Fruit fly (Drosophila melanogaster) whole organism, prepupa: Measurements from ENCODE around the gene Ucp4C.

Source experiments
- Blimp-1 ChIP-seq: fragments of 200-800 bp; sonication (Bioruptor generic); optimal IDR thresholded peaks from 3 replicates; lab custom pipeline; 2017; ENCODE audit warnings: missing biosample characterization, missing genetic modification characterization, mild to moderate bottlenecking, moderate library complexity, missing genetic modification reagents
- CG10631 ChIP-seq: fragments of 200-800 bp; sonication (Bioruptor generic); optimal IDR thresholded peaks from 2 replicates; lab custom pipeline; 2016; ENCODE audit warnings: missing biosample characterization, missing genetic modification characterization
- CG11294 ChIP-seq: fragments of 200-800 bp; sonication (Bioruptor generic); IDR thresholded peaks from 2 replicates; pipeline ENCODE4 v1.3.6; 2022; ENCODE audit warnings: missing biosample characterization, missing genetic modification characterization
- CG11902 ChIP-seq: fragments of 200-800 bp; sonication (Bioruptor generic); optimal IDR thresholded peaks from 3 replicates; lab custom pipeline; 2016; ENCODE audit warnings: missing biosample characterization, missing genetic modification characterization
- CG15336 ChIP-seq: fragments of 200-800 bp; sonication (Bioruptor generic); IDR thresholded peaks from 2 replicates; pipeline ENCODE4 v1.3.6; 2022; ENCODE audit warnings: missing biosample characterization, missing genetic modification characterization
- CG1621 ChIP-seq: fragments of 200-800 bp; sonication (Bioruptor generic); optimal IDR thresholded peaks from 3 replicates; lab custom pipeline; 2018; ENCODE audit warnings: missing biosample characterization, mild to moderate bottlenecking, missing genetic modification characterization
- CG31627 ChIP-seq: fragments of 200-800 bp; sonication (Bioruptor generic); optimal IDR thresholded peaks from 3 replicates; lab custom pipeline; 2016; ENCODE audit warnings: missing biosample characterization, missing genetic modification characterization
- CG32006 ChIP-seq: fragments of 200-800 bp; sonication (Bioruptor generic); optimal IDR thresholded peaks from 3 replicates; lab custom pipeline; 2017; ENCODE audit warnings: missing biosample characterization, mild to moderate bottlenecking, missing genetic modification characterization
- CG34406 ChIP-seq: fragments of 200-800 bp; sonication (Bioruptor generic); optimal IDR thresholded peaks from 3 replicates; lab custom pipeline; 2016; ENCODE audit warnings: missing biosample characterization, missing genetic modification characterization
- CG4318 ChIP-seq: fragments of 200-800 bp; sonication (Bioruptor generic); optimal IDR thresholded peaks from 3 replicates; lab custom pipeline; 2017; ENCODE audit warnings: missing biosample characterization, mild to moderate bottlenecking, missing genetic modification characterization
- CG6792 ChIP-seq: fragments of 200-800 bp; sonication (Bioruptor generic); optimal IDR thresholded peaks from 3 replicates; lab custom pipeline; 2016; ENCODE audit warnings: missing biosample characterization, missing genetic modification characterization
- CG6808 ChIP-seq: fragments of 200-800 bp; sonication (Bioruptor generic); optimal IDR thresholded peaks from 3 replicates; lab custom pipeline; 2017; ENCODE audit warnings: missing biosample characterization, missing genetic modification characterization, mild to moderate bottlenecking, moderate library complexity, missing genetic modification reagents
- CG8119 ChIP-seq: fragments of 200-800 bp; sonication (Bioruptor generic); IDR thresholded peaks from 3 replicates; pipeline ENCODE4 v1.3.6; 2022; ENCODE audit warnings: missing biosample characterization, missing genetic modification characterization
- CG9139 ChIP-seq: fragments of 200-800 bp; sonication (Bioruptor generic); optimal IDR thresholded peaks from 3 replicates; lab custom pipeline; 2017; ENCODE audit warnings: missing biosample characterization, mild to moderate bottlenecking, missing genetic modification characterization
- Eip78C ChIP-seq: fragments of 200-800 bp; sonication (Bioruptor generic); peaks from one replicate; lab custom pipeline; 2016; ENCODE audit warnings: missing biosample characterization, missing genetic modification characterization
- Eip93F ChIP-seq: fragments of 200-800 bp; sonication (Bioruptor generic); optimal IDR thresholded peaks from 2 replicates; lab custom pipeline; 2016; ENCODE audit warnings: missing biosample characterization, mild to moderate bottlenecking, missing genetic modification characterization
- Ets21C ChIP-seq: fragments of 200-800 bp; sonication (Bioruptor generic); optimal IDR thresholded peaks from 3 replicates; lab custom pipeline; 2016; ENCODE audit warnings: missing biosample characterization, missing genetic modification characterization
- Hr39 ChIP-seq: fragments of 200-800 bp; sonication (Bioruptor generic); optimal IDR thresholded peaks from 2 replicates; lab custom pipeline; 2016; ENCODE audit warnings: missing biosample characterization, missing genetic modification characterization
- Hr4 ChIP-seq: fragments of 200-800 bp; sonication (Bioruptor generic); optimal IDR thresholded peaks from 3 replicates; lab custom pipeline; 2016; ENCODE audit warnings: missing biosample characterization, missing genetic modification characterization
- Lpt ChIP-seq: fragments of 200-800 bp; sonication (Bioruptor generic); optimal IDR thresholded peaks from 3 replicates; lab custom pipeline; 2016; ENCODE audit warnings: missing biosample characterization, missing genetic modification characterization
- OdsH ChIP-seq: fragments of 200-800 bp; sonication (Bioruptor generic); optimal IDR thresholded peaks from 3 replicates; lab custom pipeline; 2016; ENCODE audit warnings: missing biosample characterization, missing genetic modification characterization
- Smox ChIP-seq: fragments of 200-800 bp; sonication (Bioruptor generic); optimal IDR thresholded peaks from 3 replicates; lab custom pipeline; 2016; ENCODE audit warnings: missing biosample characterization, missing genetic modification characterization
- Sox15 ChIP-seq: fragments of 200-800 bp; sonication (Bioruptor generic); optimal IDR thresholded peaks from 3 replicates; lab custom pipeline; 2016; ENCODE audit warnings: missing biosample characterization, missing genetic modification characterization
- achi ChIP-seq: fragments of 200-800 bp; sonication (Bioruptor generic); optimal IDR thresholded peaks from 3 replicates; lab custom pipeline; 2016; ENCODE audit warnings: missing biosample characterization, missing genetic modification characterization
- acj6 ChIP-seq: fragments of 200-800 bp; sonication (Bioruptor generic); optimal IDR thresholded peaks from 3 replicates; lab custom pipeline; 2016; ENCODE audit warnings: missing biosample characterization, missing genetic modification characterization
- cyc ChIP-seq: fragments of 200-800 bp; sonication (Bioruptor generic); optimal IDR thresholded peaks from 3 replicates; lab custom pipeline; 2016; ENCODE audit warnings: missing biosample characterization, missing genetic modification characterization
- dac ChIP-seq: fragments of 200-800 bp; sonication (Bioruptor generic); optimal IDR thresholded peaks from 2 replicates; lab custom pipeline; 2017; ENCODE audit warnings: missing biosample characterization, mild to moderate bottlenecking, missing genetic modification characterization
- esn ChIP-seq: fragments of 200-800 bp; sonication (Bioruptor generic); optimal IDR thresholded peaks from 2 replicates; lab custom pipeline; 2016; ENCODE audit warnings: missing biosample characterization, mild to moderate bottlenecking, missing genetic modification characterization, moderate library complexity
- fd85E ChIP-seq: fragments of 200-800 bp; sonication (Bioruptor generic); optimal IDR thresholded peaks from 3 replicates; lab custom pipeline; 2016; ENCODE audit warnings: missing biosample characterization, missing genetic modification characterization
- lz ChIP-seq: fragments of 200-800 bp; sonication (Bioruptor generic); optimal IDR thresholded peaks from 3 replicates; lab custom pipeline; 2016; ENCODE audit warnings: missing biosample characterization, missing genetic modification characterization
- ss ChIP-seq, 2 experiments: fragments of 200-800 bp; sonication (Bioruptor generic); optimal IDR thresholded peaks; 2 replicates in 1 of 2; 3 replicates in 1 of 2; lab custom pipeline; 2017 to 2018; ENCODE audit warnings: mild to moderate bottlenecking in 2 of 2, missing biosample characterization in 2 of 2, missing genetic modification characterization in 2 of 2, moderate library complexity in 1 of 2

Gene Ucp4C

DNA sequence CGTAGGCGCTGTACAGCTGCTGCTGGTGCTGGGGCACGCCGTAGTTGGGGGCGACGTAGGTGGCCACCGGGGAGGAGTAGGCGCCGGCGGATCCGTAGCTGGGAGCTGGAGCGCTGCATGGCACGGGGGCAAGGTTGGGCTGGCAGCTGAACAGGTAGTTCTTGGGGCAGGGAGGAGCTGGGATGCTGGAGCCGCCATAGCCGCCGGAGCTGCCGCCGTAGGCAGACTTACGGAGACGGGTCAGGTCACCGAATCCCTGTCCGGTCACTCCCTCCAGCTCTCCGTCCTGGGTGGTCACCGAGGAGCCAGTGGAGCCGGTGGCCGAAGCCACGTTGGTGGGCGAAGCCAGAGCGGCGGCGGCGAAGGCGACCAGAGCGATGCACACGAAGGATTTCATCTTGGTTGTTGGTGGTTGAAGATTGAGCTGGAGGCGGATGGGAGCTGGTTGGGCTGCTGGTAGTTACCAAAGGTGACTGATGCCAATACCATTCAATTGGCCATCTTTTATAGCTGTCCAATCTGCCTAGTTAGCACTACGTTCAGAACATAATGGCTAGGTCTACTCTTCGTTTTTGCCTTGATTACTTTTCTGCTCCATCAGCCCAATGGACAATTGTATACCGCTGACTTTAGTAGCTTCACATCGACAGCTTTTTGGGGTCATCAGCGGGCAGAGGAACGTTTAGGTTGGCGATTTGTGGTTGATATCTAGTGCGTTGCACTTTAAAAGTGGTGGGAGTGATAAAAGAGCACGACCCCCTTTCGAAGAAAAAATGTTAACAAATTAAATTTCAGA lies 8.3 kb upstream of the Ucp4C start, which contains the start of gene Vm26Aa:
Gene Vm26Aa, minus strand, starts transcription at position 478 of the 796 bp plus-strand sequence.
- TF ChIP-seq Hr4 (GFP tag; lab: Kevin White, UChicago) = no peak
- TF ChIP-seq CG9139 = no peak
- no peak for TF ChIP-seq Blimp-1
- no peak for TF ChIP-seq CG32006
- no peak for TF ChIP-seq CG8119 (GFP tag; lab: Robert Waterston, UW)
- no peak for TF ChIP-seq CG6792
- no peak for TF ChIP-seq cyc (GFP tag; lab: Kevin White, UChicago)
- no peak for TF ChIP-seq CG11294 (GFP tag; lab: Robert Waterston, UW)
- TF ChIP-seq CG31627 = no peak
- no peak for TF ChIP-seq Lpt
- TF ChIP-seq fd85E = no peak
- no peak for TF ChIP-seq Sox15 (GFP tag; lab: Kevin White, UChicago)
- TF ChIP-seq lz = no peak
- TF ChIP-seq acj6 (GFP tag; lab: Kevin White, UChicago) = no peak
- no peak for TF ChIP-seq CG34406 (GFP tag; lab: Kevin White, UChicago)
- no peak for TF ChIP-seq Ets21C
- no peak for TF ChIP-seq CG1621 (tag; lab: Kevin White, UChicago)
- no peak for TF ChIP-seq CG10631
- no peak for TF ChIP-seq achi (GFP tag; lab: Kevin White, UChicago)

DNA sequence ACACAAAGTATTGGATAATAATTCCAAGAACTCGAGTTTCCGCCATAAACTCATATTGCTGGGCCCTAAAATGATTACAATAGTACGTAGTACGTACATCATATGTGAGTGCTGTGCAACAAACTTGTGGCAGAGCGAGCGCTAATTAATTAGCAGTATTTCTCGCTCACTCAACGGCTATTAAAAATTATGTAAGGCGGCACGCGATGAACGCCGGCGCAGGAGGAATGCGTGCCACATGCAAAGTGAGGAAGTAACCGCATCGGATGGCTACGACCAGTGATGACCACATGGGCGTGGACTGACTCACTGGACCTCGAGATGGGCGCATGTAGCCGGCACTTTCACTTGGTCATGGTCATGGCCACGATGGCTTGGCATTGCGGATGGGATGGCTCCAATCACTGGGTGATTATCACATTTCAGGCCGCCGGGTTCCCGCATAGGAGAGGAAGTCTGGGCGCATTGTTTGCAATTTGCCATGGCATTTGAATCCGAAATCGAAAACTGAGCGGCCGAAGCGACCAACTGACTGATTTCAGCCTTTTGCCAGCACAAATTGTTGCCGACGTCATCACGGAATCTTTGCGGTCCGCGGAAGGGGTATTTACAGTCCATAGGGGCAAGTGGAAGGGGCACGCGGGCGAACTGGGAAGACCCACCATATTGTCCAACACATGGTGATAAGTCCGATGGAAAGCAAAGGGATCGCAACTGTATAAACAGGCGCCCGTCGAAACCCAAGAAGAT lies 7.0 kb upstream of the Ucp4C start:
- peak in 1 of 2 experiments; percentile 98 for TF ChIP-seq ss (GFP tag; optimal IDR thresholded peaks at IDR 0.05; lab: Kevin White, UChicago)
- no peak for TF ChIP-seq CG4318
- TF ChIP-seq, all 60 proteins: peak for 1

DNA sequence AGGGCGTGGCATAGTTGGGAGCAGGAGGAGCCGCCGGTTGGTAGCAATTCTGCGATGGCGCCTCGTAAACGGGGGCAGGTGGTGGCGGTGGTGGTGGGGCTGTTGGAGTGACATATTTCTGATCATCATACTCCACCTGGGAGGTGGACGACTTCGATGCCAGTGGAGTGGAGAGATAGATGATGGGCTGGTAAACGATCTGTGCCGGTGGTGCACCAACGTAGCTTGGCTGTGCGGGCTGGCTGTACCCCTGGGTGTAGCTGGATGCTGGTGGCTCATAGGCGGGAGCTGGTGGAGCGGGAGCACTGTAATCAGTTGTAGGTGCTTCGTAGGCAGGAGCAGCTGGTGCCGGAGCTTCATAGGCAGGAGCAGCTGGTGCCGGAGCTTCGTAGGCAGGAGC lies 5.1 kb upstream of the Ucp4C start:
- no peak for TF ChIP-seq Smox (GFP tag; lab: Kevin White, UChicago)
- TF ChIP-seq CG9139 = no peak
- TF ChIP-seq lz = no peak
- TF ChIP-seq OdsH = no peak
- no peak for TF ChIP-seq fd85E
- no peak for TF ChIP-seq CG6808 (GFP tag; lab: Kevin White, UChicago)

DNA sequence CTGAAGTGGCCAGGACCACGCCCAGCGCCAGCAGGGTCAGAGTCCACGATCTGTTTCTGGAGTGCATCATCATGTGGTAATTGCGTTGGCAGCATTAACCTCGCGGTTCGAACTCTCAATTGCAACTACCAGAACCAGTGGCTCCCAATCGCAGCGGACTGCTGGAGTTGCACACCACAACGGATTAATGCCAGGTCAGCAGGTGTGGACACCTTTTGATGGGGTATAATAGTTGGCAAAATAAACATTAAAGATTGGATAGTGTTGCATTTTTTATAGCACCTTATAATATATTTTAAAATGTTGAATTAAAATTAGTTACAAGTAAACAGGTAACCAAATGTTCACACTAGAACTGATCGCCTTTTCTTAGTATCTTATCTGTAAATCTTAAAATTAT lies 4.2 kb upstream of the Ucp4C start:
- TF ChIP-seq CG11294 (GFP tag; lab: Robert Waterston, UW) = no peak
- no peak for TF ChIP-seq CG11902 (GFP tag; lab: Kevin White, UChicago)
- no peak for TF ChIP-seq Eip93F (GFP tag; lab: Kevin White, UChicago)
- no peak for TF ChIP-seq esn (GFP tag; lab: Kevin White, UChicago)
- TF ChIP-seq CG1621 (tag; lab: Kevin White, UChicago) = no peak
- no peak for TF ChIP-seq Hr39 (GFP tag; lab: Kevin White, UChicago)
- no peak for TF ChIP-seq CG9139
- no peak for TF ChIP-seq dac
- no peak for TF ChIP-seq CG15336 (GFP tag; lab: Robert Waterston, UW)
- no peak for TF ChIP-seq Eip78C

DNA sequence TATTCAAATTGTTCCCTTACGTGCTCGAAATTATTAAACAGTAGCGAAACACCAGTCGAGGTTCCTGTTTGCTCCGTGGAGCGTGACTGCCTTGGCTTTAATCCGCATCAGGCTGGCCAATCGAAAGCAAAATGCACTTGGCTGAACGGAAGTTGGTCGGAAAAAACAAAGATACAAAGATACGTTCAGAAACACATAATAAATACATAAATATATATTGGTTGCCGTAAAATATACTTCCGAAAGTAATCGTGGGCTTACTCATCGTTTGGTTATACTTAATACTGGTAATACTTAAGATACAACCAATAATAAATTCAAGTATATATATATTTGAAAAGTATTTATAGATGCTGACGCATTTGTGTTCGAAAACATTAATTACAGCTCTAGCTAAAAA lies 3.5 kb upstream of the Ucp4C start, which contains the start of gene psd:
Gene psd, minus strand, starts transcription at position 101 of the 400 bp plus-strand sequence.
- TF ChIP-seq dac (no peak), Eip78C (peak; percentile 48)
- TF ChIP-seq, all 60 proteins: peak for 1
